Worm (Caenorhabditis elegans) whole organism, L4 larva: ENCODE measurements around the gene M03B6.4.

ENCODE experiments used
- Y75B8A.6 ChIP-seq: fragments of 200-800 bp; sonication (Bioruptor generic); IDR thresholded peaks from 2 replicates; pipeline ENCODE4 v1.3.6; 2022; ENCODE audit warnings: missing genetic modification reagents, missing genetic modification characterization, missing compliant biosample characterization
- ceh-82 ChIP-seq: sonication (generic microtip); optimal IDR thresholded peaks from 2 replicates; lab custom pipeline; 2017; ENCODE audit warnings: missing biosample characterization, missing genetic modification characterization
- ces-1 ChIP-seq: fragments of 150-350 bp; sonication (generic microtip); optimal IDR thresholded peaks from 4 replicates; lab custom pipeline; 2014; ENCODE audit warnings: missing biosample characterization, missing genetic modification reagents, missing genetic modification characterization
- gei-8 ChIP-seq: fragments of 200-800 bp; sonication (Bioruptor generic); optimal IDR thresholded peaks from 2 replicates; lab custom pipeline; 2018; ENCODE audit warnings: mild to moderate bottlenecking, missing genetic modification characterization, missing compliant biosample characterization
- lin-1 ChIP-seq: fragments of 200-800 bp; sonication (Bioruptor generic); IDR thresholded peaks from 2 replicates; pipeline ENCODE4 v1.3.6; 2022; ENCODE audit warnings: missing genetic modification reagents, missing genetic modification characterization, missing compliant biosample characterization
- lsy-2 ChIP-seq, 2 experiments: fragments of 150-350 bp in 1 of 2; sonication (generic microtip) in 1 of 2; optimal IDR thresholded peaks; 2 replicates each; lab custom pipeline; 2014 to 2017; ENCODE audit warnings: missing biosample characterization in 2 of 2, missing genetic modification characterization in 2 of 2
- madf-5 ChIP-seq, 2 experiments: fragments of 200-800 bp; sonication (Bioruptor generic); IDR thresholded peaks; 2 replicates each; pipeline ENCODE4 v1.3.6; 2022; ENCODE audit warnings: missing compliant biosample characterization in 2 of 2, missing genetic modification characterization in 2 of 2
- nhr-28 ChIP-seq: fragments of 150-350 bp; optimal IDR thresholded peaks from 2 replicates; lab custom pipeline; 2014; ENCODE audit warnings: missing biosample characterization, missing genetic modification characterization
- pha-4 ChIP-seq, 2 experiments: fragments of 150-350 bp in 1 of 2; fragments of 200-800 bp in 1 of 2; sonication (Bioruptor generic) in 1 of 2; IDR thresholded peaks in 1 of 2; optimal IDR thresholded peaks in 1 of 2; 2 replicates each; pipeline versions ENCODE4 v1.3.6 to Lab custom; 2014 to 2022; ENCODE audit warnings: missing genetic modification characterization in 2 of 2, missing genetic modification reagents in 2 of 2, missing biosample characterization in 1 of 2, missing compliant biosample characterization in 1 of 2
- tag-97 ChIP-seq: fragments of 200-800 bp; sonication (Bioruptor generic); IDR thresholded peaks from 2 replicates; pipeline ENCODE4 v1.3.6; 2022; ENCODE audit warnings: missing genetic modification characterization, missing compliant biosample characterization
- unc-39 ChIP-seq: sonication (generic microtip); optimal IDR thresholded peaks from 2 replicates; lab custom pipeline; 2017; ENCODE audit warnings: missing biosample characterization, missing genetic modification characterization
- unc-62 ChIP-seq, 3 experiments: fragments of 150-350 bp in 1 of 3; sonication (generic microtip); optimal IDR thresholded peaks in 2 of 3; peaks in 1 of 3; 1 replicate in 1 of 3; 2 replicates in 2 of 3; lab custom pipeline; 2014 to 2017; ENCODE audit warnings: missing biosample characterization in 3 of 3, missing genetic modification characterization in 3 of 3, missing genetic modification reagents in 3 of 3, missing genotype in 1 of 3
- zip-11 ChIP-seq: fragments of 200-800 bp; sonication (Bioruptor generic); IDR thresholded peaks from 2 replicates; pipeline ENCODE4 v1.3.6; 2022; ENCODE audit warnings: missing genetic modification characterization, missing compliant biosample characterization

DNA sequence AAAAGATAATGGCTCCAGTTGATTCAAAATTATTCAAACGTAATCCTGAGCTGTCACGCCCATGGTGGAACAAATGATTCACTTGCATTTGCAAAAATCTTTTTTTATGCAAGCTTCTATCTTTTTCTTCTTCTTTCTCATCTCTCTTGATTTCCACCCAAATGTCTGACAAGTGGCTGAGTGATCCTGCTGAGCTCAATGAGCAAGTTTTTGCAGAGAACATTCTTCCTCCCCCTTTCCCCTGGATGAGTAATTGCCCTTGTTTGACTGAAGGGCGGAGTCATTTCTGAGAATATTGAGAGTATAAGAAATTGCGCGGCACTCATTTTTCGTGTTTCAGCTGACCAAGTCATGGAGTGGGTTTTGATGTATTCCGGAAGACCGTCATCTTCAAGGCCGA lies 17.4 kb upstream of the M03B6.4 start, which contains the start of gene M03B6.1:
- TF ChIP-seq nhr-28 (tag; lab: Kevin White, UChicago) (no peak), madf-5 (GFP tag; IDR thresholded peaks at IDR 0.05; lab: Robert Waterston, UW) (no peak), tag-97 (GFP tag; lab: Robert Waterston, UW) (no peak), zip-11 (GFP tag; lab: Robert Waterston, UW) (no peak), gei-8 (no peak), ceh-82 (tag; lab: Kevin White, UChicago) (no peak), unc-62 (GFP tag; optimal IDR thresholded peaks at IDR 0.05 in 1 of 2; lab: Kevin White, UChicago) (no peak), unc-62 (tag; optimal IDR thresholded peaks at IDR 0.05; lab: Kevin White, UChicago) (no peak), lsy-2 (tag; optimal IDR thresholded peaks at IDR 0.05; lab: Kevin White, UChicago) (no peak), ces-1 (GFP tag; lab: Kevin White, UChicago) (no peak), lin-1 (no peak), pha-4 (GFP tag; IDR thresholded peaks at IDR 0.05; lab: Robert Waterston, UW) (no peak), pha-4 (tag; optimal IDR thresholded peaks at IDR 0.05; lab: Kevin White, UChicago) (no peak), unc-39 (tag; lab: Kevin White, UChicago) (no peak), Y75B8A.6 (GFP tag; lab: Robert Waterston, UW) (no peak)
